Worm (Caenorhabditis elegans) whole organism, L4 larva: Measurements from ENCODE around the gene C28D4.5.

ENCODE experiments used
- Y48G9A.11 ChIP-seq: fragments of 200-800 bp; sonication (Bioruptor generic); IDR thresholded peaks from 2 replicates; pipeline ENCODE4 v1.3.6; 2022; ENCODE audit warnings: missing genetic modification reagents, missing genetic modification characterization, missing compliant biosample characterization
- attf-4 ChIP-seq: sonication (generic microtip); optimal IDR thresholded peaks from 3 replicates; lab custom pipeline; 2017; ENCODE audit warnings: missing biosample characterization, missing genetic modification characterization
- dpl-1 ChIP-seq: fragments of 150-350 bp; optimal IDR thresholded peaks from 2 replicates; lab custom pipeline; 2014; ENCODE audit warnings: missing biosample characterization, missing genetic modification reagents, missing genetic modification characterization
- mep-1 ChIP-seq: fragments of 150-350 bp; sonication (generic microtip); optimal IDR thresholded peaks from 3 replicates; lab custom pipeline; 2014; ENCODE audit warnings: missing biosample characterization, missing genetic modification characterization
- nhr-237 ChIP-seq: sonication (generic microtip); optimal IDR thresholded peaks from 2 replicates; lab custom pipeline; 2017; ENCODE audit warnings: missing biosample characterization, missing genetic modification characterization
- pqm-1 ChIP-seq: sonication (generic microtip); optimal IDR thresholded peaks from 2 replicates; lab custom pipeline; 2017; ENCODE audit warnings: missing biosample characterization, missing genetic modification characterization
- zag-1 ChIP-seq: fragments of 150-350 bp; optimal IDR thresholded peaks from 2 replicates; lab custom pipeline; 2014; ENCODE audit warnings: missing biosample characterization, missing genetic modification characterization

DNA sequence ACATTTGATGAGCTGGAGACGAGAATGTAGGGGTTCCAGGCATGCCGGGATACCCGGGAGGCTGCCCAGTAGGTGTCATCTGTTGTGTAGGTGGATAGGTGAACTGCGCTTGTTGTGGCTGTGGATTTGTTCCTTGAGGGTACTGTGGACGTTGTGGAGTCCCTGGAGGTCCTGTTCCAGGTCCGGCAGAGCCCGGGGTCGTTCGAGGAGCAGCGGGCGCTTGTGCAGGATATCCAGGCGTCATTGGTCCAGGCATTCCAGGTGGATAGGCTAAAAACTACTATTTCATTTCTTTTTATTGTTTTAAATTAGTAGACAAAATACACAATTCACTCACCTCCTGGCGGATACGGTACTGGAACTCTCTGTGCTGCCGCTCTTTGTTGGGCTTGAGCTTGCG is 48.6 kb upstream of the C28D4.5 start:
- TF ChIP-seq mep-1 (tag; lab: Kevin White, UChicago) (no peak), zag-1 (tag; lab: Kevin White, UChicago) (no peak), dpl-1 (no peak), nhr-237 (no peak), attf-4 (no peak), Y48G9A.11 (GFP tag; lab: Robert Waterston, UW) (no peak), pqm-1 (tag; lab: Kevin White, UChicago) (no peak)
